Worm (Caenorhabditis elegans) whole organism, L4/young adult: ENCODE data around the gene clec-151.

Experiments
- W03F9.2 ChIP-seq: fragments of 150-350 bp; optimal IDR thresholded peaks from 2 replicates; lab custom pipeline; 2014; ENCODE audit warnings: missing biosample characterization, missing genetic modification characterization
- dao-5 ChIP-seq: sonication (generic microtip); optimal IDR thresholded peaks from 2 replicates; lab custom pipeline; 2016; ENCODE audit warnings: missing genotype, missing genetic modification characterization, moderate library complexity, missing compliant biosample characterization
- him-1 ChIP-seq: sonication (generic microtip); optimal IDR thresholded peaks from 2 replicates; lab custom pipeline; 2016; ENCODE audit warnings: missing genotype, missing genetic modification reagents, missing genetic modification characterization, missing compliant biosample characterization

DNA sequence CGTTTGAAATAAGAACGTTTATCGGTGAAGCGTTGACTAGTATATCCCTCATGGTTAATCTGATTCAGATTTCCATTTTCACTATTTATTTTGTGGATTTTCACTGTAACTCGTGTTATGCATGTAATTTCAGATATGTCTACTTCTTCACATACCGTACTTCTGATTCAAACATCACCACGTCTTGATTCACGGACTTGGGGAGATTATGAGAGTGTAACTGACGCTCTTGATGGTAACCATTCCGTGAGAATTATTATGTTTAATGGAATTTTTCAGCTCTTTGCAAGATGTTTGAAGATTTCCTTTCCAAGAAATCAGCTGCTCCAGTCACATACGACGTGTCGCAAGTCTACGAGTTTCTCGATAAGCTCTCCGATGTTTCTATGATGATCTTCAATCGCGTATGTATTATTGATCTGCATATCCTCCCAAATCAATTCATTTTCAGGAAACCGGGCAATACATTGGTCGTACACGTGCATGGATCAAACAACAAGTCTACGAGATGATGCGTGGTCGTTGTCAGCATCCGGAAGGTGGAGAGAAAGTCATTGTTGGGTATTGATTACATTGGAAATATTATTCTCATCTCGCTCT lies 35.1 kb upstream of the clec-151 start, which contains the start of gene erh-2:
- TF ChIP-seq W03F9.2 (tag; lab: Kevin White, UChicago) = no peak
- no peak for TF ChIP-seq dao-5 (tag; lab: Kevin White, UChicago)
- TF ChIP-seq him-1 (tag; lab: Kevin White, UChicago) = no peak
